Worm (Caenorhabditis elegans): ENCODE results near the gene klp-18.

klp-18 gene

ce11 chrIV:6997918-6998317 lies 42.1 kb upstream of the klp-18 start:
- no peak for TF ChIP-seq lsy-2 (tag; optimal IDR thresholded peaks at IDR 0.05)
- no peak for TF ChIP-seq aly-2 (tag; optimal IDR thresholded peaks at IDR 0.05)
- no peak for TF ChIP-seq ama-1 (optimal IDR thresholded peaks at IDR 0.05)
- no peak for TF ChIP-seq skn-1 (tag; optimal IDR thresholded peaks at IDR 0.05)
- TF ChIP-seq nhr-10 (tag; optimal IDR thresholded peaks at IDR 0.05) = no peak
- TF ChIP-seq dmd-4 (tag; optimal IDR thresholded peaks at IDR 0.05) = no peak
- no peak for TF ChIP-seq nhr-12 (tag; optimal IDR thresholded peaks at IDR 0.05)
- no peak for TF ChIP-seq ZK546.5 (tag; optimal IDR thresholded peaks at IDR 0.05)
- TF ChIP-seq nhr-23 (tag; optimal IDR thresholded peaks at IDR 0.05) = no peak
- TF ChIP-seq gmeb-1 (tag; optimal IDR thresholded peaks at IDR 0.05) = no peak
- no peak for TF ChIP-seq blmp-1 (tag; optimal IDR thresholded peaks at IDR 0.05; ENCODE audit: insufficient read depth)
- no peak for TF ChIP-seq mdl-1 (tag; optimal IDR thresholded peaks at IDR 0.05)
- no peak for TF ChIP-seq fos-1 (tag; optimal IDR thresholded peaks at IDR 0.05)
- no peak for TF ChIP-seq elt-3 (tag; optimal IDR thresholded peaks at IDR 0.05)
- TF ChIP-seq ztf-4 (tag; optimal IDR thresholded peaks at IDR 0.05) = no peak
- TF ChIP-seq F13H6.1 (tag; optimal IDR thresholded peaks at IDR 0.05) = no peak

DNA sequence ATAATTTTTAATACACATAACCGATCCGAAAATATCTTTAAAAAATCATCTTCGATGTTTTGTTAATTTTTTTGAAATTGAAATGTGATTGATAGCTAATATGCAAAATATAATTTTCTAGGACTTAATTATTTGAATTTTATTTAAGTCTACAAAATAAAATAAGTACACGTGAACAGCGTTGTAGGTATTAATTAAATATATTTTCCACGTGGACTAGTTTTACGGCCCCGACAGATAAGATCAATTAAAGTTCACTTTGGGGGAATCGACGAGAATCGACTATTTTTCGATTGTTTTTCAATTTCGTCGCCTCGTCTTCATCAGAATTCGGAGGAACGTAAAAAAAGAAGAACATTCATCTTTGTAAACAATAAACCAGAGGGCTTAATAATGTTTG lies 40.8 kb upstream of the klp-18 start, which contains the start of gene C25A8.5:
Gene C25A8.5, plus strand, starts transcription at position 301 of the 400 bp plus-strand sequence.
- no peak for TF ChIP-seq sem-4 (tag; optimal IDR thresholded peaks at IDR 0.05)
- TF ChIP-seq snpc-4 (tag; optimal IDR thresholded peaks at IDR 0.05) = no peak
- TF ChIP-seq nhr-23 (tag; optimal IDR thresholded peaks at IDR 0.05) = no peak
- TF ChIP-seq unc-62 (GFP tag; optimal IDR thresholded peaks at IDR 0.05) = no peak
- no peak for TF ChIP-seq F13H6.1 (tag; optimal IDR thresholded peaks at IDR 0.05)
- TF ChIP-seq aly-2 (tag; optimal IDR thresholded peaks at IDR 0.05) = no peak
- TF ChIP-seq lin-11 (tag; optimal IDR thresholded peaks at IDR 0.05) = no peak
- TF ChIP-seq unc-39 (tag; optimal IDR thresholded peaks at IDR 0.05) = no peak
- TF ChIP-seq blmp-1 (tag; optimal IDR thresholded peaks at IDR 0.05; ENCODE audit: insufficient read depth) = no peak
- no peak for TF ChIP-seq mab-5 (tag; optimal IDR thresholded peaks at IDR 0.05)
- no peak for TF ChIP-seq nhr-21 (tag; optimal IDR thresholded peaks at IDR 0.05)
- TF ChIP-seq lin-39 (tag; optimal IDR thresholded peaks at IDR 0.05) = no peak
- no peak for TF ChIP-seq alr-1 (tag; optimal IDR thresholded peaks at IDR 0.05)
- TF ChIP-seq ztf-11 (tag; optimal IDR thresholded peaks at IDR 0.05) = no peak
- TF ChIP-seq nhr-77 (tag; optimal IDR thresholded peaks at IDR 0.05) = no peak
- TF ChIP-seq ztf-4 (tag; optimal IDR thresholded peaks at IDR 0.05) = no peak
- TF ChIP-seq nhr-129 (tag; optimal IDR thresholded peaks at IDR 0.05) = no peak
- TF ChIP-seq lsy-2 (tag; optimal IDR thresholded peaks at IDR 0.05) = no peak
- TF ChIP-seq nhr-12 (tag; optimal IDR thresholded peaks at IDR 0.05) = no peak

- no peak for TF ChIP-seq F13H6.1 (tag; optimal IDR thresholded peaks at IDR 0.05)
- no peak for TF ChIP-seq Y55F3AM.14 (GFP tag; optimal IDR thresholded peaks at IDR 0.05)
- no peak for TF ChIP-seq elt-3 (tag; optimal IDR thresholded peaks at IDR 0.05)
- no peak for TF ChIP-seq unc-62 (GFP tag; optimal IDR thresholded peaks at IDR 0.05)
- no peak for TF ChIP-seq elt-1 (tag; optimal IDR thresholded peaks at IDR 0.05)
- TF ChIP-seq R02D3.7 (tag; optimal IDR thresholded peaks at IDR 0.05) = no peak
- TF ChIP-seq blmp-1 (tag; optimal IDR thresholded peaks at IDR 0.05; ENCODE audit: insufficient read depth) = no peak
- TF ChIP-seq peb-1 (tag; optimal IDR thresholded peaks at IDR 0.05) = no peak
- TF ChIP-seq egl-27 (tag; optimal IDR thresholded peaks at IDR 0.05) = no peak
- no peak for TF ChIP-seq nhr-11 (tag; optimal IDR thresholded peaks at IDR 0.05)
- TF ChIP-seq lin-13 (GFP tag; optimal IDR thresholded peaks at IDR 0.05) = no peak
Measured at ce11 chrIV:7003323-7003722, 36.7 kb upstream of the klp-18 start, which contains the start of gene cht-3. cht-3 (plus strand) TSS chrIV:7003623.

DNA sequence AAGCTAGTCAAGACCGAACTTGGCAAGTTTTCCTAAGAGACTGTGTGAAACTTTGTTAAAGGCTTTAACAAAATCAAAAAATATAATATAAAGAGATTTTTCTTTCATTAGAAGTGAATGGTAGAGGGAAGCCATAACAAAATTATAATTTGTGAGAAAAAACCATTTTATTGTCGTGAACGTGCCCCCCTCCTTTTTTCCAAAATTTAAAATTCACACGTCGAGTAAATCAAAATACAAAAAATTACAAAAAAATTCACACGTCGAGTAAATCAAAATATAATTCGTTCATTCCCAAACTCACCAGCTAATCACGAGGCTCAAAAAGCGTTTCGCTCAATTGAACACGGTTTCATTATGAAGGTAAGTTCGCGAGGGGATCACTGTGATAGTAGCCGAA lies 30.5 kb upstream of the klp-18 start, which contains the start of gene C25A8.2:
Gene C25A8.2, plus strand, starts transcription at position 301 of the 400 bp plus-strand sequence.
- TF ChIP-seq elt-1 (tag; optimal IDR thresholded peaks at IDR 0.05) = no peak
- TF ChIP-seq blmp-1 (tag; optimal IDR thresholded peaks at IDR 0.05; ENCODE audit: insufficient read depth) = no peak
- TF ChIP-seq nhr-129 (tag; optimal IDR thresholded peaks at IDR 0.05) = no peak
- no peak for TF ChIP-seq lin-11 (tag; optimal IDR thresholded peaks at IDR 0.05)
- no peak for TF ChIP-seq sma-9 (GFP tag; optimal IDR thresholded peaks at IDR 0.05)
- no peak for TF ChIP-seq sma-9 (tag; optimal IDR thresholded peaks at IDR 0.05)
- TF ChIP-seq ztf-4 (tag; optimal IDR thresholded peaks at IDR 0.05) = no peak
- no peak for TF ChIP-seq lin-39 (tag; optimal IDR thresholded peaks at IDR 0.05)
- TF ChIP-seq snpc-4 (tag; optimal IDR thresholded peaks at IDR 0.05) = no peak
- no peak for TF ChIP-seq unc-62 (GFP tag; optimal IDR thresholded peaks at IDR 0.05)
- TF ChIP-seq nhr-10 (tag; optimal IDR thresholded peaks at IDR 0.05) = no peak
- no peak for TF ChIP-seq R02D3.7 (tag; optimal IDR thresholded peaks at IDR 0.05)
- no peak for TF ChIP-seq unc-39 (tag; optimal IDR thresholded peaks at IDR 0.05)
- TF ChIP-seq C34F6.9 (tag; optimal IDR thresholded peaks at IDR 0.05) = no peak
- no peak for TF ChIP-seq fos-1 (tag; optimal IDR thresholded peaks at IDR 0.05)
- no peak for TF ChIP-seq gmeb-1 (tag; optimal IDR thresholded peaks at IDR 0.05)
- TF ChIP-seq sma-3 (GFP tag; optimal IDR thresholded peaks at IDR 0.05) = no peak
- TF ChIP-seq unc-55 (GFP tag; optimal IDR thresholded peaks at IDR 0.05) = no peak
